Fruit fly (Drosophila melanogaster) whole organism, pupa: ENCODE results near the gene CG14966.

Source experiments
- CG10348 ChIP-seq: fragments of 200-800 bp; sonication (Bioruptor generic); IDR thresholded peaks from 2 replicates; pipeline ENCODE4 v1.3.6; 2022; ENCODE audit warnings: missing biosample characterization, missing genetic modification characterization
- CG13204 ChIP-seq: fragments of 200-800 bp; sonication (Bioruptor generic); optimal IDR thresholded peaks from 2 replicates; lab custom pipeline; 2018; ENCODE audit warnings: missing biosample characterization, mild to moderate bottlenecking, missing genetic modification characterization, moderate library complexity
- CG15710 ChIP-seq: fragments of 200-800 bp; sonication (Bioruptor generic); optimal IDR thresholded peaks from 2 replicates; lab custom pipeline; 2018; ENCODE audit warnings: missing biosample characterization, mild to moderate bottlenecking, missing genetic modification characterization, moderate library complexity
- CG17806 ChIP-seq: fragments of 200-800 bp; sonication (Bioruptor generic); optimal IDR thresholded peaks from 2 replicates; lab custom pipeline; 2018; ENCODE audit warnings: missing biosample characterization, mild to moderate bottlenecking, missing genetic modification characterization, moderate library complexity
- CG32121 ChIP-seq: fragments of 200-800 bp; sonication (Bioruptor generic); IDR thresholded peaks from 2 replicates; pipeline ENCODE4 v1.3.6; 2022; ENCODE audit warnings: missing biosample characterization, missing genetic modification characterization
- CG4496 ChIP-seq: fragments of 200-800 bp; sonication (Bioruptor generic); IDR thresholded peaks from 3 replicates; pipeline ENCODE4 v1.3.6; 2022; ENCODE audit warnings: missing biosample characterization, missing genetic modification characterization
- CG8159 ChIP-seq: fragments of 200-800 bp; sonication (Bioruptor generic); optimal IDR thresholded peaks from 3 replicates; lab custom pipeline; 2018; ENCODE audit warnings: missing biosample characterization, mild to moderate bottlenecking, missing genetic modification characterization, moderate library complexity
- CG8301 ChIP-seq: fragments of 200-800 bp; sonication (Bioruptor generic); optimal IDR thresholded peaks from 2 replicates; lab custom pipeline; 2018; ENCODE audit warnings: missing biosample characterization, mild to moderate bottlenecking, missing genetic modification characterization
- CG9948 ChIP-seq: fragments of 200-800 bp; sonication (Bioruptor generic); optimal IDR thresholded peaks from 2 replicates; lab custom pipeline; 2018; ENCODE audit warnings: missing biosample characterization, mild to moderate bottlenecking, missing genetic modification characterization, moderate library complexity
- Snoo ChIP-seq: fragments of 200-800 bp; sonication (Bioruptor generic); optimal IDR thresholded peaks from 3 replicates; lab custom pipeline; 2017; ENCODE audit warnings: missing biosample characterization, mild to moderate bottlenecking, missing genetic modification characterization, inconsistent platforms
- fd96Ca ChIP-seq: fragments of 200-800 bp; sonication (Bioruptor generic); IDR thresholded peaks from 3 replicates; pipeline ENCODE4 v1.3.6; 2022; ENCODE audit warnings: missing biosample characterization, missing genetic modification characterization

DNA sequence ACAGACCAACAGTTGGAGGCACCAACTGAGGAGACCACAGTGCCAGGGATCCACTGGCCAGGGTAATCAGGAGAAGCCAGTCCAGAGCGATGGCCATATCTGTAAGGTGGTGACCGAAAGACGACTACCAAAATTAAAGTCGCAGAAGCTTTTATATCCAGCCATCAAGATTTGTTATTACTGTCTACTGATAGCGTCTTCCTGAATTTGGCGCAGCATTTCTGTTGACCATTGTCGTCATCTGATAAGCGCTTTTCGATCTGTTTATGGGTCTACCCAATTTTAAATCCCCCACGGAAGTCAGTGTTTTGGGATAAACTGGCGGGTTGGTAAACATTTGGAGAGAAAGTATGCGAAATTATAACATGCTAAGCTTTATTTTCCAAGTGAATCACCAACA, 25.0 kb downstream of the CG14966 start, which contains the start of gene CG14963:
- TF ChIP-seq CG17806 (tag; lab: Kevin White, UChicago) (no peak), fd96Ca (GFP tag; lab: Robert Waterston, UW) (no peak), CG10348 (GFP tag; lab: Robert Waterston, UW) (no peak), CG8159 (tag; lab: Kevin White, UChicago) (no peak), Snoo (tag; lab: Kevin White, UChicago) (no peak), CG13204 (GFP tag; lab: Kevin White, UChicago) (no peak), CG4496 (GFP tag; lab: Robert Waterston, UW) (no peak), CG9948 (tag; lab: Kevin White, UChicago) (no peak), CG8301 (no peak), CG15710 (tag; lab: Kevin White, UChicago) (no peak), CG32121 (GFP tag; lab: Robert Waterston, UW) (no peak)
